Worm (Caenorhabditis elegans): ENCODE results near the gene cni-1.

DNA sequence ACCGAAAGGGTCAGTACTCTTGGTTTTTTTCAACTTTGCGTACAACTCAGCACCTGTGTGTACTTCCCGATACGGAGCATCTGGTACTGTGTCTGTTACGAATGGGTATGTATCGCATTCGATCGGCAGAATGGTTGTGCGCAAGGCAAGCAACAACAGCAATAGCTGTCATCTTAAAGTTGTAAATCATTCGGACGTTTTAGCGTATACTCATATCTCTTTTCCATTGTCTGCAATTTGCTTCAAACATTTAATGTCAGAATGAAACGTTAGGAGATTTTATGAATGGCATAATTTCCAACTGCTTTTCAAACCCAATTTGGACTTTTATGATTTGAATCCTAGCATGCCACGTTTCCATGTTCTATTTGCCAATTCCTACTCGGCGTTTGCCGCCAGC, 23.1 kb upstream of the cni-1 start:
- no peak for TF ChIP-seq zag-1 (tag; optimal IDR thresholded peaks at IDR 0.05)
- no peak for TF ChIP-seq lin-11 (tag; optimal IDR thresholded peaks at IDR 0.05)
- no peak for TF ChIP-seq unc-39 (tag; optimal IDR thresholded peaks at IDR 0.05)
- no peak for TF ChIP-seq elt-1 (tag; optimal IDR thresholded peaks at IDR 0.05)
- no peak for TF ChIP-seq nhr-237 (tag; optimal IDR thresholded peaks at IDR 0.05)
- no peak for TF ChIP-seq lin-39 (tag; optimal IDR thresholded peaks at IDR 0.05)
- TF ChIP-seq nhr-6 (tag; optimal IDR thresholded peaks at IDR 0.05), result no peak
- no peak for TF ChIP-seq alr-1 (tag; optimal IDR thresholded peaks at IDR 0.05)
- TF ChIP-seq lin-13 (GFP tag; optimal IDR thresholded peaks at IDR 0.05), result no peak
- TF ChIP-seq aly-2 (tag; optimal IDR thresholded peaks at IDR 0.05), result no peak
- no peak for TF ChIP-seq gmeb-1 (tag; optimal IDR thresholded peaks at IDR 0.05)
- TF ChIP-seq dmd-4 (tag; optimal IDR thresholded peaks at IDR 0.05), result no peak

Data from whole organism, L2 larva.